Fruit fly (Drosophila melanogaster) whole organism, pupa: ENCODE data around the gene bond.

Source experiments
- CG10348 ChIP-seq: fragments of 200-800 bp; sonication (Bioruptor generic); IDR thresholded peaks from 2 replicates; pipeline ENCODE4 v1.3.6; 2022; ENCODE audit warnings: missing biosample characterization, missing genetic modification characterization
- CG12605 ChIP-seq: fragments of 200-800 bp; sonication (Bioruptor generic); IDR thresholded peaks from 2 replicates; pipeline ENCODE4 v1.3.6; 2022; ENCODE audit warnings: missing biosample characterization, missing genetic modification characterization
- CG13204 ChIP-seq: fragments of 200-800 bp; sonication (Bioruptor generic); optimal IDR thresholded peaks from 2 replicates; lab custom pipeline; 2018; ENCODE audit warnings: missing biosample characterization, mild to moderate bottlenecking, missing genetic modification characterization, moderate library complexity
- CG14655 ChIP-seq: fragments of 200-800 bp; sonication (Bioruptor generic); optimal IDR thresholded peaks from 3 replicates; lab custom pipeline; 2017; ENCODE audit warnings: mild to moderate bottlenecking, missing biosample characterization, missing genetic modification reagents, missing genetic modification characterization
- CG15710 ChIP-seq: fragments of 200-800 bp; sonication (Bioruptor generic); optimal IDR thresholded peaks from 2 replicates; lab custom pipeline; 2018; ENCODE audit warnings: missing biosample characterization, mild to moderate bottlenecking, missing genetic modification characterization, moderate library complexity
- CG17806 ChIP-seq: fragments of 200-800 bp; sonication (Bioruptor generic); optimal IDR thresholded peaks from 2 replicates; lab custom pipeline; 2018; ENCODE audit warnings: missing biosample characterization, mild to moderate bottlenecking, missing genetic modification characterization, moderate library complexity
- CG32121 ChIP-seq: fragments of 200-800 bp; sonication (Bioruptor generic); IDR thresholded peaks from 2 replicates; pipeline ENCODE4 v1.3.6; 2022; ENCODE audit warnings: missing biosample characterization, missing genetic modification characterization
- CG34367 ChIP-seq: fragments of 200-800 bp; sonication (Bioruptor generic); optimal IDR thresholded peaks from 2 replicates; lab custom pipeline; 2018; ENCODE audit warnings: missing biosample characterization, mild to moderate bottlenecking, missing genetic modification characterization
- CG4496 ChIP-seq: fragments of 200-800 bp; sonication (Bioruptor generic); IDR thresholded peaks from 3 replicates; pipeline ENCODE4 v1.3.6; 2022; ENCODE audit warnings: missing biosample characterization, missing genetic modification characterization
- CG8159 ChIP-seq: fragments of 200-800 bp; sonication (Bioruptor generic); optimal IDR thresholded peaks from 3 replicates; lab custom pipeline; 2018; ENCODE audit warnings: missing biosample characterization, mild to moderate bottlenecking, missing genetic modification characterization, moderate library complexity
- CG8301 ChIP-seq: fragments of 200-800 bp; sonication (Bioruptor generic); optimal IDR thresholded peaks from 2 replicates; lab custom pipeline; 2018; ENCODE audit warnings: missing biosample characterization, mild to moderate bottlenecking, missing genetic modification characterization
- CG9948 ChIP-seq: fragments of 200-800 bp; sonication (Bioruptor generic); optimal IDR thresholded peaks from 2 replicates; lab custom pipeline; 2018; ENCODE audit warnings: missing biosample characterization, mild to moderate bottlenecking, missing genetic modification characterization, moderate library complexity
- D1 ChIP-seq: fragments of 200-800 bp; sonication (Bioruptor generic); optimal IDR thresholded peaks from 2 replicates; lab custom pipeline; 2018; ENCODE audit warnings: missing biosample characterization, mild to moderate bottlenecking, missing genetic modification characterization, moderate library complexity
- EcR ChIP-seq: fragments of 200-800 bp; sonication (Bioruptor generic); optimal IDR thresholded peaks from 3 replicates; lab custom pipeline; 2019; ENCODE audit warnings: missing biosample characterization, missing genetic modification characterization, mild to moderate bottlenecking, moderate library complexity, missing genetic modification reagents
- Ets98B ChIP-seq: fragments of 200-800 bp; sonication (Bioruptor generic); IDR thresholded peaks from 2 replicates; pipeline ENCODE4 v1.3.6; 2022; ENCODE audit warnings: missing biosample characterization, missing genetic modification characterization
- Pif1A ChIP-seq: fragments of 200-800 bp; sonication (Bioruptor generic); optimal IDR thresholded peaks from 3 replicates; lab custom pipeline; 2016; ENCODE audit warnings: missing biosample characterization, missing genetic modification characterization
- Pif1B ChIP-seq: fragments of 200-800 bp; sonication (Bioruptor generic); optimal IDR thresholded peaks from 3 replicates; lab custom pipeline; 2016; ENCODE audit warnings: missing biosample characterization, missing genetic modification characterization
- Snoo ChIP-seq: fragments of 200-800 bp; sonication (Bioruptor generic); optimal IDR thresholded peaks from 3 replicates; lab custom pipeline; 2017; ENCODE audit warnings: missing biosample characterization, mild to moderate bottlenecking, missing genetic modification characterization, inconsistent platforms
- fd96Ca ChIP-seq: fragments of 200-800 bp; sonication (Bioruptor generic); IDR thresholded peaks from 3 replicates; pipeline ENCODE4 v1.3.6; 2022; ENCODE audit warnings: missing biosample characterization, missing genetic modification characterization
- gl ChIP-seq: fragments of 200-800 bp; sonication (Bioruptor generic); optimal IDR thresholded peaks from 2 replicates; lab custom pipeline; 2018; ENCODE audit warnings: missing biosample characterization, mild to moderate bottlenecking, missing genetic modification characterization
- rn ChIP-seq: fragments of 200-800 bp; sonication (Bioruptor generic); IDR thresholded peaks from 2 replicates; pipeline ENCODE4 v1.3.6; 2022; ENCODE audit warnings: missing biosample characterization, missing genetic modification characterization

Gene bond

dm6 chr3R:22527636-22528148, 22.8 kb upstream of the bond start:
- no peak for TF ChIP-seq CG8159 (tag; lab: Kevin White, UChicago)
- no peak for TF ChIP-seq CG15710 (tag; lab: Kevin White, UChicago)
- no peak for TF ChIP-seq D1 (tag; lab: Kevin White, UChicago)
- peak; percentile 55 for TF ChIP-seq EcR (GFP tag; lab: Kevin White, UChicago)
- no peak for TF ChIP-seq Pif1B (GFP tag; lab: Kevin White, UChicago)
- TF ChIP-seq CG9948 (tag; lab: Kevin White, UChicago), result no peak
- TF ChIP-seq CG4496 (GFP tag; lab: Robert Waterston, UW), result no peak; the same call in 2 of the 3 replicates
- no peak for TF ChIP-seq fd96Ca (GFP tag; lab: Robert Waterston, UW)
- TF ChIP-seq CG32121 (GFP tag; lab: Robert Waterston, UW), result no peak
- TF ChIP-seq CG34367 (tag; lab: Kevin White, UChicago), result no peak
- peak; percentile 3 for TF ChIP-seq Snoo (tag; lab: Kevin White, UChicago)

dm6 chr3R:22528264-22529158, 22.0 kb upstream of the bond start, which contains the start of gene CG5346:
CG5346 (minus strand) TSS chr3R:22528663.
- peak; percentile 9 for TF ChIP-seq CG14655 (GFP tag; lab: Kevin White, UChicago)
- TF ChIP-seq CG32121 (GFP tag; lab: Robert Waterston, UW), result no peak
- no peak for TF ChIP-seq CG8159 (tag; lab: Kevin White, UChicago)
- TF ChIP-seq CG4496 (GFP tag; lab: Robert Waterston, UW), result no peak; the same call in 2 of the 3 replicates
- TF ChIP-seq Ets98B, result peak; percentile 61
- no peak for TF ChIP-seq CG9948 (tag; lab: Kevin White, UChicago)
- peak; percentile 49; the same call in 1 of the 3 replicates for TF ChIP-seq fd96Ca (GFP tag; lab: Robert Waterston, UW)
- no peak for TF ChIP-seq CG34367 (tag; lab: Kevin White, UChicago)
- no peak for TF ChIP-seq Pif1A (GFP tag; lab: Kevin White, UChicago)
- no peak for TF ChIP-seq Pif1B (GFP tag; lab: Kevin White, UChicago)
- TF ChIP-seq D1 (tag; lab: Kevin White, UChicago), result no peak
- peak; percentile 89 for TF ChIP-seq EcR (GFP tag; lab: Kevin White, UChicago)
- no peak for TF ChIP-seq gl (tag; lab: Kevin White, UChicago)
- no peak for TF ChIP-seq Snoo (tag; lab: Kevin White, UChicago)
- no peak for TF ChIP-seq rn (GFP tag; lab: Robert Waterston, UW)
- TF ChIP-seq CG12605 (GFP tag; lab: Robert Waterston, UW), result peak; percentile 57
- TF ChIP-seq CG17806 (tag; lab: Kevin White, UChicago), result no peak
- no peak for TF ChIP-seq CG10348 (GFP tag; lab: Robert Waterston, UW)
- TF ChIP-seq CG15710 (tag; lab: Kevin White, UChicago), result no peak
- peak; percentile 26 for TF ChIP-seq CG8301
- TF ChIP-seq CG13204 (GFP tag; lab: Kevin White, UChicago), result no peak

- TF ChIP-seq rn (GFP tag; lab: Robert Waterston, UW) (no peak), CG8159 (tag; lab: Kevin White, UChicago) (no peak), EcR (GFP tag; lab: Kevin White, UChicago) (peak; percentile 4), Snoo (tag; lab: Kevin White, UChicago) (no peak), CG8301 (no peak), CG12605 (GFP tag; lab: Robert Waterston, UW) (no peak), CG32121 (GFP tag; lab: Robert Waterston, UW) (peak; percentile 36; the same call in 1 of the 2 replicates), Pif1A (GFP tag; lab: Kevin White, UChicago) (peak; percentile 44), CG10348 (GFP tag; lab: Robert Waterston, UW) (no peak), fd96Ca (GFP tag; lab: Robert Waterston, UW) (no peak), D1 (tag; lab: Kevin White, UChicago) (no peak), CG17806 (tag; lab: Kevin White, UChicago) (no peak), gl (tag; lab: Kevin White, UChicago) (peak; percentile 17), CG9948 (tag; lab: Kevin White, UChicago) (no peak), CG4496 (GFP tag; lab: Robert Waterston, UW) (peak; percentile 55; the same call in 2 of the 3 replicates), CG34367 (tag; lab: Kevin White, UChicago) (no peak), CG14655 (GFP tag; lab: Kevin White, UChicago) (peak; percentile 4), CG13204 (GFP tag; lab: Kevin White, UChicago) (no peak), Ets98B (0 out of 2 replicates have a peak, but pooled peaks have one; percentile 11), CG15710 (tag; lab: Kevin White, UChicago) (no peak), Pif1B (GFP tag; lab: Kevin White, UChicago) (peak; percentile 52)
Observed at dm6 chr3R:22530305-22530704, 20.2 kb upstream of the bond start, which contains the start of gene CG33099. CG33099 (minus strand) TSS chr3R:22530572.

- no peak for TF ChIP-seq CG9948 (tag; lab: Kevin White, UChicago)
- no peak for TF ChIP-seq CG12605 (GFP tag; lab: Robert Waterston, UW)
- no peak for TF ChIP-seq CG8159 (tag; lab: Kevin White, UChicago)
- no peak for TF ChIP-seq CG32121 (GFP tag; lab: Robert Waterston, UW)
- TF ChIP-seq CG10348 (GFP tag; lab: Robert Waterston, UW), result no peak
- TF ChIP-seq CG13204 (GFP tag; lab: Kevin White, UChicago), result no peak
- no peak for TF ChIP-seq CG15710 (tag; lab: Kevin White, UChicago)
- TF ChIP-seq Pif1B (GFP tag; lab: Kevin White, UChicago), result no peak
- TF ChIP-seq rn (GFP tag; lab: Robert Waterston, UW), result no peak
- no peak for TF ChIP-seq fd96Ca (GFP tag; lab: Robert Waterston, UW)
Observed at dm6 chr3R:22531801-22532200, 18.7 kb upstream of the bond start, which contains the start of gene CG33093. CG33093 (minus strand) TSS chr3R:22531922.
